Worm (Caenorhabditis elegans) whole organism, L2 larva: Measurements from ENCODE around the gene C33F10.8.

Source experiments
- F13H6.1 ChIP-seq: sonication (generic microtip); optimal IDR thresholded peaks from 2 replicates; lab custom pipeline; 2016; ENCODE audit warnings: missing genetic modification characterization, missing compliant biosample characterization
- ama-1 ChIP-seq: fragments of 150-350 bp; optimal IDR thresholded peaks from 2 replicates; lab custom pipeline; 2018; ENCODE audit warnings: inconsistent platforms
- elt-1 ChIP-seq: fragments of 150-350 bp; optimal IDR thresholded peaks from 2 replicates; lab custom pipeline; 2014; ENCODE audit warnings: missing biosample characterization, missing genetic modification characterization
- elt-3 ChIP-seq: sonication (generic microtip); optimal IDR thresholded peaks from 2 replicates; lab custom pipeline; 2017; ENCODE audit warnings: missing biosample characterization, missing genetic modification characterization
- lin-11 ChIP-seq: fragments of 150-350 bp; sonication (generic microtip); optimal IDR thresholded peaks from 2 replicates; lab custom pipeline; 2014; ENCODE audit warnings: missing biosample characterization, missing genetic modification characterization, inconsistent platforms, mixed read lengths
- lin-13 ChIP-seq: fragments of 150-350 bp; optimal IDR thresholded peaks from 2 replicates; lab custom pipeline; 2014; ENCODE audit warnings: missing biosample characterization, missing genetic modification reagents, missing genetic modification characterization
- nhr-25 ChIP-seq: fragments of 150-350 bp; sonication (generic microtip); optimal IDR thresholded peaks from 3 replicates; lab custom pipeline; 2014; ENCODE audit warnings: missing biosample characterization, missing genetic modification characterization
- nhr-77 ChIP-seq: fragments of 150-350 bp; optimal IDR thresholded peaks from 2 replicates; lab custom pipeline; 2014; ENCODE audit warnings: missing biosample characterization, missing genetic modification characterization
- skn-1 ChIP-seq: sonication (generic microtip); optimal IDR thresholded peaks from 2 replicates; lab custom pipeline; 2017; ENCODE audit warnings: missing biosample characterization, missing genetic modification characterization
- snpc-4 ChIP-seq: fragments of 150-350 bp; optimal IDR thresholded peaks from 2 replicates; lab custom pipeline; 2014; ENCODE audit warnings: missing biosample characterization, missing genetic modification characterization
- unc-62 ChIP-seq: fragments of 150-350 bp; optimal IDR thresholded peaks from 2 replicates; lab custom pipeline; 2014; ENCODE audit warnings: missing biosample characterization, missing genetic modification reagents, missing genetic modification characterization
- zag-1 ChIP-seq: fragments of 150-350 bp; optimal IDR thresholded peaks from 2 replicates; lab custom pipeline; 2014; ENCODE audit warnings: missing biosample characterization, missing genetic modification characterization
- ztf-11 ChIP-seq: sonication (generic microtip); optimal IDR thresholded peaks from 2 replicates; lab custom pipeline; 2017; ENCODE audit warnings: missing biosample characterization, missing genetic modification characterization

ce11 chrII:4837659-4838058 is 12.6 kb upstream of the C33F10.8 start, which contains the start of gene C33F10.12:
- TF ChIP-seq F13H6.1 (tag; lab: Kevin White, UChicago) (no peak), nhr-25 (tag; lab: Kevin White, UChicago) (no peak), elt-3 (tag; lab: Kevin White, UChicago) (no peak), lin-11 (tag; lab: Kevin White, UChicago) (no peak), elt-1 (no peak), snpc-4 (tag; lab: Kevin White, UChicago) (no peak), lin-13 (no peak), zag-1 (no peak), ztf-11 (no peak), nhr-77 (tag; lab: Kevin White, UChicago) (no peak), ama-1 (lab: Kevin White, UChicago) (no peak), unc-62 (GFP tag; lab: Kevin White, UChicago) (no peak), skn-1 (tag; lab: Kevin White, UChicago) (no peak)
